Fruit fly (Drosophila melanogaster) whole organism, embryonic: ENCODE measurements around the gene CG9706.

ENCODE experiments used
- Abd-B ChIP-seq: fragments of 200-800 bp; sonication (Bioruptor generic); optimal IDR thresholded peaks from 2 replicates; lab custom pipeline; 2018; ENCODE audit warnings: missing biosample characterization, mild to moderate bottlenecking, missing genetic modification characterization, moderate library complexity
- Ada2b ChIP-seq: fragments of 200-800 bp; sonication (Bioruptor generic); IDR thresholded peaks from 2 replicates; pipeline ENCODE4 v1.3.6; 2022; ENCODE audit warnings: missing biosample characterization, missing genetic modification characterization
- Asciz ChIP-seq: fragments of 200-800 bp; sonication (Bioruptor generic); optimal IDR thresholded peaks from 2 replicates; lab custom pipeline; 2017; ENCODE audit warnings: missing biosample characterization, mild to moderate bottlenecking, missing genetic modification characterization, missing genetic modification reagents
- CG10321 ChIP-seq: fragments of 200-800 bp; sonication (Bioruptor generic); IDR thresholded peaks from 2 replicates; pipeline ENCODE4 v1.3.6; 2022; ENCODE audit warnings: missing biosample characterization, missing genetic modification characterization
- CG10565 ChIP-seq: fragments of 200-800 bp; sonication (Bioruptor generic); optimal IDR thresholded peaks from 3 replicates; lab custom pipeline; 2016; ENCODE audit warnings: missing biosample characterization, mild to moderate bottlenecking, missing genetic modification characterization
- CG10979 ChIP-seq: fragments of 200-800 bp; sonication (Bioruptor generic); optimal IDR thresholded peaks from 2 replicates; lab custom pipeline; 2018; ENCODE audit warnings: missing biosample characterization, mild to moderate bottlenecking, missing genetic modification characterization, moderate library complexity
- CG11504 ChIP-seq: fragments of 200-800 bp; sonication (Bioruptor generic); optimal IDR thresholded peaks from 3 replicates; lab custom pipeline; 2019; ENCODE audit warnings: missing biosample characterization, mild to moderate bottlenecking, missing genetic modification characterization, moderate library complexity
- CG12155 ChIP-seq: fragments of 200-800 bp; sonication (Bioruptor generic); optimal IDR thresholded peaks from 3 replicates; lab custom pipeline; 2016; ENCODE audit warnings: missing biosample characterization, missing genetic modification characterization
- CG12219 ChIP-seq: fragments of 200-800 bp; sonication (Bioruptor generic); optimal IDR thresholded peaks from 3 replicates; lab custom pipeline; 2018; ENCODE audit warnings: missing biosample characterization, mild to moderate bottlenecking, missing genetic modification characterization
- CG14014 ChIP-seq: fragments of 200-800 bp; sonication (Bioruptor generic); IDR thresholded peaks from 2 replicates; pipeline ENCODE4 v1.3.6; 2022; ENCODE audit warnings: missing biosample characterization, missing genetic modification characterization
- CG1602 ChIP-seq: fragments of 200-800 bp; sonication (Bioruptor generic); optimal IDR thresholded peaks from 3 replicates; lab custom pipeline; 2016; ENCODE audit warnings: missing biosample characterization, missing genetic modification characterization
- CG16815 ChIP-seq: fragments of 200-800 bp; sonication (Bioruptor generic); optimal IDR thresholded peaks from 3 replicates; lab custom pipeline; 2017; ENCODE audit warnings: missing biosample characterization, mild to moderate bottlenecking, missing genetic modification characterization
- CG17361 ChIP-seq: fragments of 200-800 bp; sonication (Bioruptor generic); IDR thresholded peaks from 3 replicates; pipeline ENCODE4 v1.3.6; 2022; ENCODE audit warnings: missing biosample characterization, missing genetic modification characterization
- CG2678 ChIP-seq: fragments of 200-800 bp; sonication (Bioruptor generic); optimal IDR thresholded peaks from 3 replicates; lab custom pipeline; 2019; ENCODE audit warnings: missing biosample characterization, mild to moderate bottlenecking, missing genetic modification characterization, moderate library complexity
- CG2889 ChIP-seq: fragments of 200-800 bp; sonication (Bioruptor generic); IDR thresholded peaks from 3 replicates; pipeline ENCODE4 v1.3.6; 2022; ENCODE audit warnings: missing biosample characterization, missing genetic modification characterization
- CG4730 ChIP-seq: fragments of 200-800 bp; sonication (Bioruptor generic); IDR thresholded peaks from 2 replicates; pipeline ENCODE4 v1.3.6; 2022; ENCODE audit warnings: missing biosample characterization, missing genetic modification characterization
- CG6175 ChIP-seq: fragments of 200-800 bp; sonication (Bioruptor generic); IDR thresholded peaks from 3 replicates; pipeline ENCODE4 v1.3.6; 2022; ENCODE audit warnings: missing biosample characterization, missing genetic modification characterization
- CG6689 ChIP-seq: fragments of 200-800 bp; sonication (Bioruptor generic); IDR thresholded peaks from 2 replicates; pipeline ENCODE4 v1.3.6; 2022; ENCODE audit warnings: missing biosample characterization, missing genetic modification characterization
- CG9215 ChIP-seq: fragments of 200-800 bp; sonication (Bioruptor generic); IDR thresholded peaks from 2 replicates; pipeline ENCODE4 v1.3.6; 2022; ENCODE audit warnings: missing biosample characterization, missing genetic modification characterization
- HHEX ChIP-seq: fragments of 200-800 bp; sonication (Bioruptor generic); optimal IDR thresholded peaks from 3 replicates; lab custom pipeline; 2017; ENCODE audit warnings: missing biosample characterization, mild to moderate bottlenecking, missing genetic modification characterization, missing genetic modification reagents
- HLH54F ChIP-seq: fragments of 200-800 bp; sonication (Bioruptor generic); optimal IDR thresholded peaks from 3 replicates; lab custom pipeline; 2016; ENCODE audit warnings: missing biosample characterization, missing genetic modification characterization
- Hr39 ChIP-seq: fragments of >200 bp; optimal IDR thresholded peaks from 2 replicates; lab custom pipeline; 2017
- Hr51 ChIP-seq, 2 experiments: fragments of 200-800 bp; sonication (Bioruptor generic); optimal IDR thresholded peaks; 2 replicates in 1 of 2; 3 replicates in 1 of 2; lab custom pipeline; 2016 to 2018; ENCODE audit warnings: missing biosample characterization in 2 of 2, missing genetic modification characterization in 2 of 2, mild to moderate bottlenecking in 1 of 2, moderate library complexity in 1 of 2
- MESR4 ChIP-seq: fragments of 200-800 bp; sonication (Bioruptor generic); optimal IDR thresholded peaks from 2 replicates; lab custom pipeline; 2018; ENCODE audit warnings: missing biosample characterization, mild to moderate bottlenecking, missing genetic modification characterization, moderate library complexity
- NfI ChIP-seq: fragments of 200-800 bp; sonication (Bioruptor generic); optimal IDR thresholded peaks from 3 replicates; lab custom pipeline; 2018; ENCODE audit warnings: missing biosample characterization, mild to moderate bottlenecking, missing genetic modification characterization, moderate library complexity
- Ptx1 ChIP-seq: fragments of 200-800 bp; sonication (Bioruptor generic); IDR thresholded peaks from 2 replicates; pipeline ENCODE4 v1.3.6; 2022; ENCODE audit warnings: missing biosample characterization, missing genetic modification characterization
- Six4 ChIP-seq: fragments of 200-800 bp; sonication (Bioruptor generic); optimal IDR thresholded peaks from 2 replicates; lab custom pipeline; 2016; ENCODE audit warnings: missing biosample characterization, missing genetic modification characterization
- bsh ChIP-seq, 2 experiments: fragments of 200-800 bp; sonication (Bioruptor generic); optimal IDR thresholded peaks; 2 replicates each; lab custom pipeline; 2017 to 2018; ENCODE audit warnings: mild to moderate bottlenecking in 2 of 2, missing biosample characterization in 2 of 2, missing genetic modification characterization in 2 of 2, moderate library complexity in 1 of 2
- chif ChIP-seq, 2 experiments: fragments of 200-800 bp; sonication (Bioruptor generic); optimal IDR thresholded peaks; 3 replicates each; lab custom pipeline; 2016; ENCODE audit warnings: missing biosample characterization in 2 of 2, missing genetic modification characterization in 2 of 2
- croc ChIP-seq: fragments of 200-800 bp; sonication (Bioruptor generic); conservative IDR thresholded peaks from 3 replicates; pipeline ENCODE4 v1.3.6; 2022; ENCODE audit warnings: missing biosample characterization, missing genetic modification characterization
- fd3F ChIP-seq: fragments of 200-800 bp; sonication (Bioruptor generic); optimal IDR thresholded peaks from 2 replicates; lab custom pipeline; 2018; ENCODE audit warnings: missing biosample characterization, mild to moderate bottlenecking, missing genetic modification characterization, moderate library complexity
- fd96Cb ChIP-seq: fragments of 200-800 bp; sonication (Bioruptor generic); optimal IDR thresholded peaks from 2 replicates; lab custom pipeline; 2018; ENCODE audit warnings: missing biosample characterization, mild to moderate bottlenecking, missing genetic modification characterization, moderate library complexity
- ftz-f1 ChIP-seq: fragments of 200-800 bp; sonication (Bioruptor generic); optimal IDR thresholded peaks from 2 replicates; lab custom pipeline; 2016; ENCODE audit warnings: missing biosample characterization, missing genetic modification characterization
- gem ChIP-seq: fragments of 200-800 bp; sonication (Bioruptor generic); optimal IDR thresholded peaks from 2 replicates; lab custom pipeline; 2019; ENCODE audit warnings: missing biosample characterization, mild to moderate bottlenecking, missing genetic modification characterization, moderate library complexity
- grau ChIP-seq: fragments of 200-800 bp; optimal IDR thresholded peaks from 3 replicates; lab custom pipeline; 2019; ENCODE audit warnings: missing biosample characterization, mild to moderate bottlenecking, missing genetic modification characterization, moderate library complexity
- gsb-n ChIP-seq: fragments of 200-800 bp; sonication (Bioruptor generic); optimal IDR thresholded peaks from 3 replicates; lab custom pipeline; 2018; ENCODE audit warnings: missing biosample characterization, mild to moderate bottlenecking, missing genetic modification characterization
- mirr ChIP-seq: fragments of 200-800 bp; sonication (Bioruptor generic); optimal IDR thresholded peaks from 3 replicates; lab custom pipeline; 2018; ENCODE audit warnings: missing biosample characterization, mild to moderate bottlenecking, missing genetic modification characterization
- nau ChIP-seq: fragments of 200-800 bp; sonication (Bioruptor generic); optimal IDR thresholded peaks from 3 replicates; lab custom pipeline; 2017; ENCODE audit warnings: missing biosample characterization, mild to moderate bottlenecking, missing genetic modification characterization, missing genetic modification reagents
- prd ChIP-seq, 3 experiments: fragments of >200 bp in 2 of 3; fragments of 200-800 bp in 1 of 3; sonication (Bioruptor generic) in 1 of 3; optimal IDR thresholded peaks in 2 of 3; IDR thresholded peaks in 1 of 3; 2 replicates in 2 of 3; 3 replicates in 1 of 3; pipeline versions ENCODE4 v1.3.6 to Lab custom; 2017 to 2022; ENCODE audit warnings: missing biosample characterization in 1 of 3, missing genetic modification characterization in 1 of 3
- pros ChIP-seq: fragments of 200-800 bp; sonication (Bioruptor generic); optimal IDR thresholded peaks from 3 replicates; lab custom pipeline; 2019; ENCODE audit warnings: missing biosample characterization, mild to moderate bottlenecking, missing genetic modification characterization, moderate library complexity
- pum ChIP-seq: fragments of 200-800 bp; sonication (Bioruptor generic); optimal IDR thresholded peaks from 2 replicates; lab custom pipeline; 2016; ENCODE audit warnings: missing biosample characterization, missing genetic modification characterization
- sc ChIP-seq, 3 experiments: fragments of >200 bp in 2 of 3; fragments of 200-800 bp in 1 of 3; sonication (Bioruptor generic) in 1 of 3; optimal IDR thresholded peaks; 2 replicates in 2 of 3; 3 replicates in 1 of 3; lab custom pipeline; 2017; ENCODE audit warnings: mild to moderate bottlenecking in 1 of 3, missing biosample characterization in 1 of 3, missing genetic modification characterization in 1 of 3, missing genetic modification reagents in 1 of 3
- sd ChIP-seq: fragments of 200-800 bp; sonication (Bioruptor generic); optimal IDR thresholded peaks from 3 replicates; lab custom pipeline; 2018; ENCODE audit warnings: missing biosample characterization, mild to moderate bottlenecking, missing genetic modification characterization, moderate library complexity
- slou ChIP-seq: fragments of 200-800 bp; sonication (Bioruptor generic); optimal IDR thresholded peaks from 3 replicates; lab custom pipeline; 2016; ENCODE audit warnings: missing biosample characterization, missing genetic modification characterization
- ssp ChIP-seq: fragments of 200-800 bp; sonication (Bioruptor generic); IDR thresholded peaks from 2 replicates; pipeline ENCODE4 v1.3.6; 2022; ENCODE audit warnings: missing biosample characterization, missing genetic modification characterization
- ttk ChIP-seq: fragments of 200-800 bp; sonication (Bioruptor generic); IDR thresholded peaks from 2 replicates; pipeline ENCODE4 v2.1.2; 2022; ENCODE audit warnings: missing biosample characterization, missing genetic modification characterization

The CG9706 gene

DNA sequence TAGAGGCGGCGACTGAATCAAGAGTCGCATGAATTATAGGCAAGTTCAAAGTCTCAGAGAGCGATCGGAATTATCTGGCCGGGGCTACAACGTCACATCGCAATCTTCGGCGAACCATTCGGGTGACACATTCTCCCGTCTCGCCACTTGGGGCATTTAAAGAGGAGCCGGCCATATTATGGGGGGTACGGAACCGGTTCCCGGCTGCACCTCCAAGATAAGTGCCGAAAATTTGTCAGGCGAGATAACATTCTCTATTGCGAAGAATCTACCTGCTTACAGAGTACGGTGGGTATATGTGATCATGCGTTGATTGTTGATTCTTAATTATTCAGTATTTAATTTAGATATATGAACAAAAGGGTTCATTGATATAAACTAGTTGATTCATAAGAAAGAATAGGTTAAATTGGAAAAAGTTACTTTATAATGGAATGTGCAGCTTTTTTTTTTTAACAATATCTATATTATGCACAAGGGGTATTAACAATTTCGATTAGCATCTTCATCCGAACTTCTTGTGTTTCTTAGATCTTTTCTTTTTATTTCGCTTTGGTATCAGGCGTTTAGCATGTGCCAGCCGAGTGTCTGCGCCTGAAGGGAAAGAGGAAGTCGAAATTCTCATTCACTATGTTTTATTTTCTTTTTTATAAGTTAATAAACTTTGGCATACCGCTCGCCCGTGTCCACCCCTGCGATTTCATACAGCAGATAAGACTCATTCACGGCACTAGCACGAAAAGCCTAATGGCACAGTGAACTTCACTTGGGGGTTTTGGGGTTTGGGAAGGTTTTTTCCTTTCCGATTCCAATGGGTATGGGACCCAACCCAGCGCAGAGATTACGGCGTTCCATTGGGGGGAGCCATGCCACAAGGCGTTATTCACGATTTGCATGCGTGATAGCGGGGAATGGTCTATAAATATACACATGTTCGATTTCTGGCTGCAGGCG is 19.0 kb downstream of the CG9706 start (continued):
- TF ChIP-seq CG16815 (GFP tag; lab: Kevin White, UChicago) (peak; percentile 58), CG2678 (tag; lab: Kevin White, UChicago) (peak; percentile 76), CG1602 (GFP tag; lab: Kevin White, UChicago) (peak; percentile 56), nau (peak; percentile 40), mirr (GFP tag; lab: Kevin White, UChicago) (peak; percentile 37), pum (GFP tag; lab: Kevin White, UChicago) (no peak), sd (tag; lab: Kevin White, UChicago) (peak; percentile 83), Asciz (GFP tag; lab: Kevin White, UChicago) (peak; percentile 65), Six4 (GFP tag; lab: Kevin White, UChicago) (peak; percentile 32), HLH54F (GFP tag; lab: Kevin White, UChicago) (peak; percentile 23), ftz-f1 (GFP tag; lab: Kevin White, UChicago) (no peak), CG17361 (GFP tag; lab: Robert Waterston, UW) (peak; percentile 80), ttk (GFP tag; lab: Robert Waterston, UW) (0 out of 2 replicates have a peak, but pooled peaks have one; percentile 6), gem (tag; lab: Kevin White, UChicago) (peak; percentile 76), MESR4 (GFP tag; lab: Kevin White, UChicago) (no peak), CG14014 (GFP tag; lab: Robert Waterston, UW) (0 out of 2 replicates have a peak, but pooled peaks have one; percentile 42), bsh (GFP tag; optimal IDR thresholded peaks at IDR 0.05; lab: Kevin White, UChicago) (peak in 1 of 2 experiments; percentile 78), CG4730 (peak; percentile 32; the same call in 1 of the 2 replicates), grau (tag; lab: Kevin White, UChicago) (peak; percentile 58), slou (GFP tag; lab: Kevin White, UChicago) (peak; percentile 38), NfI (GFP tag; lab: Kevin White, UChicago) (peak; percentile 11), CG2889 (GFP tag; lab: Robert Waterston, UW) (no peak), CG12155 (peak; percentile 48), CG12219 (GFP tag; lab: Kevin White, UChicago) (no peak), chif (GFP tag; optimal IDR thresholded peaks at IDR 0.05; lab: Kevin White, UChicago) (peak in 1 of 2 experiments; percentile 42), CG10565 (GFP tag; lab: Kevin White, UChicago) (no peak), ssp (GFP tag; lab: Robert Waterston, UW) (peak; percentile 30; the same call in 1 of the 2 replicates), gsb-n (peak; percentile 33), CG11504 (tag; lab: Kevin White, UChicago) (peak; percentile 70), CG6689 (GFP tag; lab: Robert Waterston, UW) (peak; percentile 71), Hr51 (GFP tag; optimal IDR thresholded peaks at IDR 0.05; lab: Kevin White, UChicago) (peak in 1 of 2 experiments; percentile 58), sc (optimal IDR thresholded peaks at IDR 0.05; lab: Kevin White, UChicago) (no peak), sc (GFP tag; optimal IDR thresholded peaks at IDR 0.05; lab: Kevin White, UChicago) (peak; percentile 44), fd96Cb (peak; percentile 64), CG9215 (GFP tag; lab: Robert Waterston, UW) (peak; percentile 54; the same call in 1 of the 2 replicates), Abd-B (peak; percentile 28), prd (optimal IDR thresholded peaks at IDR 0.05; lab: Kevin White, UChicago) (no peak), prd (GFP tag; IDR thresholded peaks at IDR 0.05; lab: Robert Waterston, UW) (peak; percentile 66), CG6175 (GFP tag; lab: Robert Waterston, UW) (0 out of 3 replicates have a peak, but pooled peaks have one; percentile 27), Hr39 (lab: Kevin White, UChicago) (no peak), Ada2b (GFP tag; lab: Robert Waterston, UW) (peak; percentile 28; the same call in 1 of the 2 replicates), fd3F (no peak), HHEX (GFP tag; lab: Kevin White, UChicago) (peak; percentile 45), pros (GFP tag; lab: Kevin White, UChicago) (peak; percentile 11), CG10979 (tag; lab: Kevin White, UChicago) (peak; percentile 80), CG10321 (no peak), Ptx1 (GFP tag; lab: Robert Waterston, UW) (peak; percentile 53), croc (GFP tag; lab: Robert Waterston, UW) (peak; percentile 31; the same call in 1 of the 3 replicates)
